Worm (Caenorhabditis elegans) whole organism, midembryonic: ENCODE data around the gene ssq-1.

Source experiments
- klf-2 ChIP-seq: fragments of 200-800 bp; sonication (Bioruptor generic); conservative IDR thresholded peaks from 2 replicates; pipeline ENCODE4 v1.3.6; 2022; ENCODE audit warnings: missing genetic modification reagents, missing genetic modification characterization, missing compliant biosample characterization
- med-1 ChIP-seq: sonication (generic microtip); optimal IDR thresholded peaks from 2 replicates; lab custom pipeline; 2017; ENCODE audit warnings: missing genetic modification characterization, mild to moderate bottlenecking, missing compliant biosample characterization, antibody characterized with exemption, missing genetic modification reagents; ENCODE audit not compliant: insufficient read depth
- ref-1 ChIP-seq: fragments of 200-800 bp; sonication (Bioruptor generic); conservative IDR thresholded peaks from 2 replicates; pipeline ENCODE4 v1.3.6; 2022; ENCODE audit warnings: missing genetic modification reagents, missing genetic modification characterization, missing compliant biosample characterization
- tab-1 ChIP-seq: fragments of 200-800 bp; sonication (Bioruptor generic); IDR thresholded peaks from 2 replicates; pipeline ENCODE4 v1.3.6; 2022; ENCODE audit warnings: missing genetic modification characterization, missing compliant biosample characterization

DNA sequence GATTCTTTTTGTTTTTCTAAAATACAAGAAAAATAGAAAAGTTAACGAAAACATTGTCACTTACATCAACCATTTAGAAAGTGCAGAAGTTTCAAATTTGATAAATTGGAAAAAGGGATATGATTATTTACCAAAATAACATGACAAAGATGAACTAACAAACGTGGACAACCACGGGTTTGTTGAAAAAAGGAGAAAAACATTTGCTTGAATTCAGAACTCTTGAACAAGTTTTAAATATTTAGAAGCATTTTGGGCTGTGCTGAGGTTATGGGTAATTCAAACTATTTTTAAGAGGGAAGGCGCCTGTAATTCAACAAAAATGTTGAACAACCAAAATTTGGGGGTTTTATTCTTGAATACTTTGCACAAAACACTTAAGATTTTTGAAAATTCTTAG is 37.5 kb downstream of the ssq-1 start, which contains the start of gene ttbk-3:
- TF ChIP-seq klf-2: no peak
- TF ChIP-seq med-1 (GFP tag; lab: Kevin White, UChicago): no peak
- no peak for TF ChIP-seq tab-1 (GFP tag; lab: Robert Waterston, UW)
- TF ChIP-seq ref-1 (GFP tag; lab: Robert Waterston, UW): no peak
